Worm (Caenorhabditis elegans) whole organism, young adult: ENCODE measurements around the gene C01F1.6.

ENCODE experiments used
- ama-1 ChIP-seq, 3 experiments: fragments of 150-350 bp in 1 of 3; sonication (generic microtip) in 2 of 3; optimal IDR thresholded peaks; 2 replicates each; lab custom pipeline; 2014 to 2018; ENCODE audit warnings: missing biosample characterization in 2 of 3, missing genetic modification characterization in 2 of 3, missing genetic modification reagents in 2 of 3
- atf-7 ChIP-seq: sonication (generic microtip); optimal IDR thresholded peaks from 2 replicates; lab custom pipeline; 2017; ENCODE audit warnings: mild to moderate bottlenecking, missing genetic modification characterization, missing compliant biosample characterization
- attf-5 ChIP-seq: fragments of 200-800 bp; sonication (Bioruptor generic); optimal IDR thresholded peaks from 2 replicates; lab custom pipeline; 2018; ENCODE audit warnings: mild to moderate bottlenecking, missing genetic modification characterization, missing compliant biosample characterization
- efl-1 ChIP-seq: fragments of 150-350 bp; optimal IDR thresholded peaks from 2 replicates; lab custom pipeline; 2014; ENCODE audit warnings: missing biosample characterization, missing genetic modification reagents, missing genetic modification characterization
- ets-4 ChIP-seq: fragments of 200-800 bp; sonication (Bioruptor generic); optimal IDR thresholded peaks from 2 replicates; lab custom pipeline; 2018; ENCODE audit warnings: mild to moderate bottlenecking, missing genetic modification characterization, missing compliant biosample characterization
- hlh-12 ChIP-seq: sonication (generic microtip); optimal IDR thresholded peaks from 2 replicates; lab custom pipeline; 2016; ENCODE audit warnings: missing genetic modification characterization, missing compliant biosample characterization
- hrde-1 ChIP-seq: sonication (generic microtip); optimal IDR thresholded peaks from 2 replicates; lab custom pipeline; 2016; ENCODE audit warnings: missing genetic modification characterization, mild to moderate bottlenecking, missing compliant biosample characterization, moderate library complexity, missing genotype, missing genetic modification reagents, borderline replicate concordance
- madf-10 ChIP-seq: sonication (generic microtip); optimal IDR thresholded peaks from 2 replicates; lab custom pipeline; 2016; ENCODE audit warnings: mild to moderate bottlenecking, missing genetic modification characterization, missing compliant biosample characterization
- pha-4 ChIP-seq: fragments of 150-350 bp; sonication (generic microtip); optimal IDR thresholded peaks from 2 replicates; lab custom pipeline; 2014; ENCODE audit warnings: missing biosample characterization, missing genetic modification reagents, missing genetic modification characterization
- snpc-4 ChIP-seq, 5 experiments: fragments of 150-350 bp in 1 of 5; sonication (generic microtip) in 4 of 5; optimal IDR thresholded peaks; 2 replicates each; lab custom pipeline; 2014 to 2018; ENCODE audit warnings: missing genetic modification characterization in 5 of 5, missing biosample characterization in 3 of 5, antibody characterized with exemption in 2 of 5, mild to moderate bottlenecking in 2 of 5, missing compliant biosample characterization in 2 of 5, missing genotype in 2 of 5, moderate library complexity in 2 of 5, missing genetic modification reagents in 1 of 5
- ztf-6 ChIP-seq: fragments of 200-800 bp; sonication (Bioruptor generic); IDR thresholded peaks from 2 replicates; pipeline ENCODE4 v1.3.6; 2022; ENCODE audit warnings: missing genetic modification reagents, missing genetic modification characterization, missing compliant biosample characterization

DNA sequence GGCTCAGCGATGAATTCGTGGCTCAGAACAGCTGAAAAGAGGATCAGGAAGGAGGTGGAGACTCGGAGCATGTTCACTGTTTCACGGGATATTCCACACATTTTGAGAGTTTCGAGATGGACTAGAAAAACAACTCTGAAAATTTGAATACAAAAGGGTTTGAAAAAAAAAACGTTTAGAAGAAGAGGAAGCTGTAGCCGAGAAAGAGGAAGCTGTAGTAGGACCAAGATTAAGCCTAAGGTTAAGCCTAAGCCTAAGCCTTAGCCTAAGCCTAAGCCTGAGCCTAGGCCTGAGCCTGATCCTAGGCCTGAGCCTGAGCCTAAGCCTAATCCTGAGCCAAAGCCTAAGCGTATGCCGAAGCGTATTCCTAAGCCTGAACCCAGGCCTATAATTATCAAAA lies 24.1 kb upstream of the C01F1.6 start, which contains the start of gene plep-1:
- TF ChIP-seq madf-10 (tag; lab: Kevin White, UChicago) (no peak), snpc-4 (GFP tag; optimal IDR thresholded peaks at IDR 0.05; lab: Kevin White, UChicago) (no peak), snpc-4 (tag; optimal IDR thresholded peaks at IDR 0.05; lab: Kevin White, UChicago) (no peak), ama-1 (optimal IDR thresholded peaks at IDR 0.05; lab: Kevin White, UChicago) (no peak), ama-1 (GFP tag; optimal IDR thresholded peaks at IDR 0.05; lab: Kevin White, UChicago) (no peak), ztf-6 (no peak), hlh-12 (no peak), pha-4 (tag; lab: Kevin White, UChicago) (no peak), hrde-1 (tag; lab: Kevin White, UChicago) (no peak), efl-1 (GFP tag; lab: Kevin White, UChicago) (no peak), attf-5 (GFP tag; lab: Kevin White, UChicago) (no peak), ets-4 (GFP tag; lab: Kevin White, UChicago) (no peak), atf-7 (tag; lab: Kevin White, UChicago) (no peak)
